Fruit fly (Drosophila melanogaster) whole organism, embryonic: Measurements from ENCODE around the gene CG2493.

ENCODE experiments used
- BtbVII ChIP-seq: fragments of 200-800 bp; sonication (Bioruptor generic); optimal IDR thresholded peaks from 3 replicates; lab custom pipeline; 2017; ENCODE audit warnings: missing biosample characterization, mild to moderate bottlenecking, missing genetic modification characterization
- CG10959 ChIP-seq: fragments of 200-800 bp; sonication (Bioruptor generic); IDR thresholded peaks from 2 replicates; pipeline ENCODE4 v1.3.6; 2022; ENCODE audit warnings: missing biosample characterization, missing genetic modification characterization
- CG10979 ChIP-seq: fragments of 200-800 bp; sonication (Bioruptor generic); optimal IDR thresholded peaks from 2 replicates; lab custom pipeline; 2018; ENCODE audit warnings: missing biosample characterization, mild to moderate bottlenecking, missing genetic modification characterization, moderate library complexity
- CG11093 ChIP-seq: fragments of 200-800 bp; sonication (Bioruptor generic); IDR thresholded peaks from 3 replicates; pipeline ENCODE4 v1.3.6; 2022; ENCODE audit warnings: missing biosample characterization, missing genetic modification characterization
- CG11398 ChIP-seq: fragments of 200-800 bp; sonication (Bioruptor generic); optimal IDR thresholded peaks from 2 replicates; lab custom pipeline; 2016; ENCODE audit warnings: missing biosample characterization, missing genetic modification characterization
- CG12391 ChIP-seq: fragments of 200-800 bp; sonication (Bioruptor generic); optimal IDR thresholded peaks from 3 replicates; lab custom pipeline; 2018; ENCODE audit warnings: missing biosample characterization, mild to moderate bottlenecking, missing genetic modification characterization, moderate library complexity
- CG12659 ChIP-seq: fragments of 200-800 bp; sonication (Bioruptor generic); optimal IDR thresholded peaks from 3 replicates; lab custom pipeline; 2017; ENCODE audit warnings: mild to moderate bottlenecking, missing biosample characterization, missing genetic modification reagents, missing genetic modification characterization
- CG14441 ChIP-seq: fragments of 200-800 bp; sonication (Bioruptor generic); IDR thresholded peaks from 2 replicates; pipeline ENCODE4 v1.3.6; 2022; ENCODE audit warnings: missing biosample characterization, missing genetic modification characterization
- CG14965 ChIP-seq: fragments of 200-800 bp; sonication (Bioruptor generic); optimal IDR thresholded peaks from 2 replicates; lab custom pipeline; 2016; ENCODE audit warnings: missing biosample characterization, missing genetic modification characterization, borderline replicate concordance
- CG15479 ChIP-seq: fragments of 200-800 bp; sonication (Bioruptor generic); optimal IDR thresholded peaks from 3 replicates; lab custom pipeline; 2019; ENCODE audit warnings: missing biosample characterization, mild to moderate bottlenecking, missing genetic modification characterization, moderate library complexity
- CG1603 ChIP-seq: fragments of 200-800 bp; sonication (Bioruptor generic); optimal IDR thresholded peaks from 2 replicates; lab custom pipeline; 2019; ENCODE audit warnings: missing biosample characterization, mild to moderate bottlenecking, missing genetic modification characterization, moderate library complexity
- CG17568 ChIP-seq: fragments of 200-800 bp; sonication (Bioruptor generic); optimal IDR thresholded peaks from 2 replicates; lab custom pipeline; 2018; ENCODE audit warnings: missing biosample characterization, mild to moderate bottlenecking, missing genetic modification characterization, moderate library complexity
- CG31224 ChIP-seq: fragments of 200-800 bp; sonication (Bioruptor generic); IDR thresholded peaks from 2 replicates; pipeline ENCODE4 v1.3.6; 2022; ENCODE audit warnings: missing biosample characterization, missing genetic modification characterization
- CG3838 ChIP-seq: fragments of 200-800 bp; sonication (Bioruptor generic); optimal IDR thresholded peaks from 3 replicates; lab custom pipeline; 2016; ENCODE audit warnings: missing biosample characterization, missing genetic modification characterization
- CG3995 ChIP-seq: fragments of 200-800 bp; sonication (Bioruptor generic); optimal IDR thresholded peaks from 3 replicates; lab custom pipeline; 2016; ENCODE audit warnings: missing biosample characterization, missing genetic modification characterization
- CG4617 ChIP-seq: fragments of 200-800 bp; sonication (Bioruptor generic); optimal IDR thresholded peaks from 3 replicates; lab custom pipeline; 2016; ENCODE audit warnings: missing biosample characterization, missing genetic modification characterization, borderline replicate concordance
- CG5953 ChIP-seq: fragments of 200-800 bp; sonication (Bioruptor generic); IDR thresholded peaks from 2 replicates; pipeline ENCODE4 v1.3.6; 2022; ENCODE audit warnings: missing biosample characterization, missing genetic modification characterization
- CG6791 ChIP-seq: fragments of 200-800 bp; sonication (Bioruptor generic); IDR thresholded peaks from 3 replicates; pipeline ENCODE4 v1.3.6; 2022; ENCODE audit warnings: missing biosample characterization, missing genetic modification characterization; ENCODE audit not compliant: partially characterized antibody
- CG7357 ChIP-seq: fragments of 200-800 bp; sonication (Bioruptor generic); IDR thresholded peaks from 3 replicates; pipeline ENCODE4 v1.3.6; 2022; ENCODE audit warnings: missing biosample characterization, missing genetic modification characterization
- CG9817 ChIP-seq: fragments of 200-800 bp; sonication (Bioruptor generic); optimal IDR thresholded peaks from 2 replicates; lab custom pipeline; 2018; ENCODE audit warnings: missing biosample characterization, mild to moderate bottlenecking, missing genetic modification characterization, moderate library complexity
- Dll ChIP-seq: fragments of 200-800 bp; sonication (Bioruptor generic); IDR thresholded peaks from 4 replicates; pipeline ENCODE4 v1.3.6; 2022; ENCODE audit warnings: missing biosample characterization, missing genetic modification characterization; ENCODE audit not compliant: partially characterized antibody
- E2f2 ChIP-seq: fragments of 200-800 bp; sonication (Bioruptor generic); IDR thresholded peaks from 2 replicates; pipeline ENCODE4 v1.3.6; 2022; ENCODE audit warnings: missing biosample characterization, missing genetic modification characterization
- Ets97D ChIP-seq: fragments of 200-800 bp; sonication (Bioruptor generic); optimal IDR thresholded peaks from 3 replicates; lab custom pipeline; 2016; ENCODE audit warnings: missing biosample characterization, missing genetic modification characterization
- HLH3B ChIP-seq: fragments of 200-800 bp; sonication (Bioruptor generic); IDR thresholded peaks from 2 replicates; pipeline ENCODE4 v1.3.6; 2022; ENCODE audit warnings: missing biosample characterization, missing genetic modification characterization
- MBD-R2 ChIP-seq: fragments of 200-800 bp; sonication (Bioruptor generic); IDR thresholded peaks from 2 replicates; pipeline ENCODE4 v1.3.6; 2022; ENCODE audit warnings: missing biosample characterization, missing genetic modification characterization
- Mrtf ChIP-seq: fragments of 200-800 bp; sonication (Bioruptor generic); IDR thresholded peaks from 3 replicates; pipeline ENCODE4 v1.3.6; 2022; ENCODE audit warnings: missing biosample characterization, missing genetic modification characterization
- Side ChIP-seq: fragments of 200-800 bp; sonication (Bioruptor generic); optimal IDR thresholded peaks from 2 replicates; lab custom pipeline; 2016; ENCODE audit warnings: missing biosample characterization, missing genetic modification characterization
- Sox100B ChIP-seq: fragments of 200-800 bp; sonication (Bioruptor generic); optimal IDR thresholded peaks from 3 replicates; lab custom pipeline; 2018; ENCODE audit warnings: missing biosample characterization, mild to moderate bottlenecking, missing genetic modification characterization
- Sry-β ChIP-seq: fragments of 200-800 bp; sonication (Bioruptor generic); optimal IDR thresholded peaks from 2 replicates; lab custom pipeline; 2018; ENCODE audit warnings: missing biosample characterization, mild to moderate bottlenecking, missing genetic modification characterization, moderate library complexity
- ab ChIP-seq: fragments of 200-800 bp; sonication (Bioruptor generic); optimal IDR thresholded peaks from 2 replicates; lab custom pipeline; 2016; ENCODE audit warnings: missing biosample characterization, missing genetic modification characterization
- ap ChIP-seq: fragments of 200-800 bp; sonication (Bioruptor generic); IDR thresholded peaks from 2 replicates; pipeline ENCODE4 v1.3.6; 2022; ENCODE audit warnings: missing biosample characterization, missing genetic modification characterization
- bigmax ChIP-seq: fragments of 200-800 bp; sonication (Bioruptor generic); optimal IDR thresholded peaks from 2 replicates; lab custom pipeline; 2018; ENCODE audit warnings: missing biosample characterization, mild to moderate bottlenecking, missing genetic modification characterization
- croc ChIP-seq: fragments of 200-800 bp; sonication (Bioruptor generic); conservative IDR thresholded peaks from 3 replicates; pipeline ENCODE4 v1.3.6; 2022; ENCODE audit warnings: missing biosample characterization, missing genetic modification characterization
- dan ChIP-seq: fragments of 200-800 bp; sonication (Bioruptor generic); IDR thresholded peaks from 2 replicates; pipeline ENCODE4 v1.3.6; 2022; ENCODE audit warnings: missing biosample characterization, missing genetic modification characterization
- fd64A ChIP-seq: fragments of 200-800 bp; sonication (Bioruptor generic); optimal IDR thresholded peaks from 3 replicates; lab custom pipeline; 2018; ENCODE audit warnings: missing biosample characterization, mild to moderate bottlenecking, missing genetic modification characterization
- gce ChIP-seq: fragments of 200-800 bp; sonication (Bioruptor generic); IDR thresholded peaks from 3 replicates; pipeline ENCODE4 v1.3.6; 2022; ENCODE audit warnings: missing biosample characterization, missing genetic modification characterization
- gcm ChIP-seq: fragments of 200-800 bp; sonication (Bioruptor generic); optimal IDR thresholded peaks from 2 replicates; lab custom pipeline; 2019; ENCODE audit warnings: missing biosample characterization, mild to moderate bottlenecking, missing genetic modification characterization, moderate library complexity
- gt ChIP-seq: fragments of 200-800 bp; sonication (Bioruptor generic); IDR thresholded peaks from 2 replicates; pipeline ENCODE4 v1.3.6; 2022; ENCODE audit warnings: missing biosample characterization, missing genetic modification characterization
- inv ChIP-seq: fragments of 200-800 bp; sonication (Bioruptor generic); IDR thresholded peaks from 2 replicates; pipeline ENCODE4 v1.3.6; 2022; ENCODE audit warnings: missing biosample characterization, missing genetic modification characterization; ENCODE audit not compliant: partially characterized antibody
- lab ChIP-seq: fragments of 200-800 bp; sonication (Bioruptor generic); optimal IDR thresholded peaks from 3 replicates; lab custom pipeline; 2017; ENCODE audit warnings: missing biosample characterization, missing genetic modification characterization, mild to moderate bottlenecking, moderate library complexity, missing genetic modification reagents
- oc ChIP-seq: fragments of 200-800 bp; sonication (Bioruptor generic); optimal IDR thresholded peaks from 2 replicates; lab custom pipeline; 2018; ENCODE audit warnings: missing biosample characterization, mild to moderate bottlenecking, missing genetic modification characterization, moderate library complexity
- onecut ChIP-seq: fragments of 200-800 bp; sonication (Bioruptor generic); IDR thresholded peaks from 2 replicates; pipeline ENCODE4 v1.3.6; 2022; ENCODE audit warnings: missing biosample characterization, missing genetic modification characterization
- pan ChIP-seq, 4 experiments: fragments of >200 bp in 3 of 4; fragments of 200-800 bp in 1 of 4; sonication (Bioruptor generic) in 1 of 4; optimal IDR thresholded peaks in 3 of 4; IDR thresholded peaks in 1 of 4; 2 replicates each; pipeline versions ENCODE4 v1.3.6 to Lab custom; 2017 to 2022; ENCODE audit warnings: missing biosample characterization in 2 of 4, missing genetic modification characterization in 2 of 4, mixed read lengths in 1 of 4
- pho ChIP-seq: fragments of 200-800 bp; sonication (Bioruptor generic); optimal IDR thresholded peaks from 2 replicates; lab custom pipeline; 2016; ENCODE audit warnings: missing biosample characterization, missing genetic modification characterization
- rib ChIP-seq: fragments of 200-800 bp; sonication (Bioruptor generic); IDR thresholded peaks from 2 replicates; pipeline ENCODE4 v1.3.6; 2022; ENCODE audit warnings: missing biosample characterization, missing genetic modification characterization
- sqz ChIP-seq: fragments of 200-800 bp; sonication (Bioruptor generic); optimal IDR thresholded peaks from 3 replicates; lab custom pipeline; 2018; ENCODE audit warnings: missing biosample characterization, mild to moderate bottlenecking, missing genetic modification characterization
- sr ChIP-seq: fragments of 200-800 bp; sonication (Bioruptor generic); IDR thresholded peaks from 3 replicates; pipeline ENCODE4 v1.3.6; 2022; ENCODE audit warnings: missing biosample characterization, missing genetic modification characterization
- ssp ChIP-seq: fragments of 200-800 bp; sonication (Bioruptor generic); IDR thresholded peaks from 2 replicates; pipeline ENCODE4 v1.3.6; 2022; ENCODE audit warnings: missing biosample characterization, missing genetic modification characterization
- wor ChIP-seq: fragments of 200-800 bp; sonication (Bioruptor generic); IDR thresholded peaks from 2 replicates; pipeline ENCODE4 v1.3.6; 2022; ENCODE audit warnings: missing biosample characterization, missing genetic modification characterization
- zen ChIP-seq: fragments of 200-800 bp; sonication (Bioruptor generic); optimal IDR thresholded peaks from 3 replicates; lab custom pipeline; 2018; ENCODE audit warnings: missing biosample characterization, mild to moderate bottlenecking, missing genetic modification characterization, moderate library complexity

CG2493 gene

DNA sequence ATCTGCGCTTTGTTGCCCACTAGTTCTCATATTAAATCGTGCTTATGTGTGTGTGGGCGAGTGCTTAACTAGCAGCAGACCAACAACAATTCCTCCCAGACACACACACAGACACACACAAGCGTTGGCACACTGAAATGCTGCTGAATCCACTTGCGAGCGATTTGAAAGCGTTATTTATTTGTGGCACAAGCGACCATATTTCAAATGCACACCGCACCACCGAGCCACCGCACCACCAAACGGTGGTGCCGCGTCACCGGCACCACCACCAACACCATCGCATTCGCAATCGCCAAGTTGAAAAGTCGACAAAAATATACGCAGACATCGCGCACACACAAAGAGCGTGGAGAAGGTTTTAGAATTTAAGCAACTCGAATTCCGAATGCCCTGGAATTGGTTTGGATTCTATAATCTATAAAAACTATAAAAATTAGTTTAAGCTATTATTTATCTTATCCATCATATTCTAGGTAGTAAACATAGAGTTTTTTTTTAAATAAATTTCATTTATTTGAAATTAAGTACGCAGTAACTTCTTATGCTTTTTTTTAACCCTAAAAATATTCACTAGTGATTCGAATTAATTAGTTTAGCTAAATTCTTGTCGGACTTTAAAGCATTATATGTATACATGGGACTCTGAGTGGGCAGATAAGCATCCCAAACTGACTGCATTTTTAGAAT, 15.4 kb upstream of the CG2493 start (continued):
- TF ChIP-seq Sox100B (peak; percentile 12), CG3995 (GFP tag; lab: Kevin White, UChicago) (no peak), onecut (GFP tag; lab: Robert Waterston, UW) (no peak), CG5953 (GFP tag; lab: Robert Waterston, UW) (no peak), CG11093 (GFP tag; lab: Robert Waterston, UW) (no peak), lab (GFP tag; lab: Kevin White, UChicago) (peak; percentile 13), E2f2 (GFP tag; lab: Robert Waterston, UW) (no peak), gcm (peak; percentile 9), CG14441 (GFP tag; lab: Robert Waterston, UW) (no peak), sr (GFP tag; lab: Robert Waterston, UW) (0 out of 3 replicates have a peak, but pooled peaks have one; percentile 52), inv (GFP tag; lab: Robert Waterston, UW) (no peak), dan (GFP tag; lab: Robert Waterston, UW) (no peak), bigmax (GFP tag; lab: Kevin White, UChicago) (no peak), fd64A (GFP tag; lab: Kevin White, UChicago) (no peak), Sry-β (GFP tag; lab: Kevin White, UChicago) (no peak), CG11398 (GFP tag; lab: Kevin White, UChicago) (no peak), ab (GFP tag; lab: Kevin White, UChicago) (no peak), oc (tag; lab: Kevin White, UChicago) (no peak), wor (GFP tag; lab: Robert Waterston, UW) (no peak), CG15479 (GFP tag; lab: Kevin White, UChicago) (no peak), pho (GFP tag; lab: Kevin White, UChicago) (no peak), CG12391 (tag; lab: Kevin White, UChicago) (peak; percentile 45), CG17568 (GFP tag; lab: Kevin White, UChicago) (no peak), CG4617 (no peak), CG7357 (GFP tag; lab: Robert Waterston, UW) (no peak), ssp (GFP tag; lab: Robert Waterston, UW) (no peak), CG1603 (no peak), MBD-R2 (GFP tag; lab: Robert Waterston, UW) (no peak), sqz (GFP tag; lab: Kevin White, UChicago) (no peak), zen (tag; lab: Kevin White, UChicago) (no peak), HLH3B (GFP tag; lab: Robert Waterston, UW) (0 out of 2 replicates have a peak, but pooled peaks have one; percentile 22), gt (GFP tag; lab: Robert Waterston, UW) (no peak), Mrtf (GFP tag; lab: Robert Waterston, UW) (no peak), CG3838 (GFP tag; lab: Kevin White, UChicago) (no peak), CG14965 (GFP tag; lab: Kevin White, UChicago) (no peak), pan (optimal IDR thresholded peaks at IDR 0.05; lab: Kevin White, UChicago) (no peak), pan (GFP tag; optimal IDR thresholded peaks at IDR 0.05 in 1 of 2, IDR thresholded peaks at IDR 0.05 in 1 of 2) (no peak), Ets97D (GFP tag; lab: Kevin White, UChicago) (no peak), Dll (GFP tag; lab: Robert Waterston, UW) (no peak), CG31224 (GFP tag; lab: Robert Waterston, UW) (no peak), rib (GFP tag; lab: Robert Waterston, UW) (no peak), ap (GFP tag; lab: Robert Waterston, UW) (no peak), CG9817 (no peak), gce (GFP tag; lab: Robert Waterston, UW) (no peak), CG10959 (GFP tag; lab: Robert Waterston, UW) (no peak), CG12659 (GFP tag; lab: Kevin White, UChicago) (peak; percentile 14), BtbVII (GFP tag; lab: Kevin White, UChicago) (no peak), croc (GFP tag; lab: Robert Waterston, UW) (no peak), CG10979 (tag; lab: Kevin White, UChicago) (peak; percentile 47), CG6791 (GFP tag; lab: Robert Waterston, UW) (no peak), Side (GFP tag; lab: Kevin White, UChicago) (no peak)
